Fruit fly (Drosophila melanogaster) whole organism: ENCODE measurements around the gene lectin-30A.

Source experiments
- Dll ChIP-seq: fragments of >200 bp; optimal IDR thresholded peaks from 2 replicates; lab custom pipeline; 2017
- pan ChIP-seq: fragments of >200 bp; optimal IDR thresholded peaks from 2 replicates; lab custom pipeline; 2017
- usp ChIP-seq: fragments of >200 bp; optimal IDR thresholded peaks from 2 replicates; lab custom pipeline; 2017; ENCODE audit warnings: missing biosample characterization, missing genetic modification characterization, mixed read lengths

DNA sequence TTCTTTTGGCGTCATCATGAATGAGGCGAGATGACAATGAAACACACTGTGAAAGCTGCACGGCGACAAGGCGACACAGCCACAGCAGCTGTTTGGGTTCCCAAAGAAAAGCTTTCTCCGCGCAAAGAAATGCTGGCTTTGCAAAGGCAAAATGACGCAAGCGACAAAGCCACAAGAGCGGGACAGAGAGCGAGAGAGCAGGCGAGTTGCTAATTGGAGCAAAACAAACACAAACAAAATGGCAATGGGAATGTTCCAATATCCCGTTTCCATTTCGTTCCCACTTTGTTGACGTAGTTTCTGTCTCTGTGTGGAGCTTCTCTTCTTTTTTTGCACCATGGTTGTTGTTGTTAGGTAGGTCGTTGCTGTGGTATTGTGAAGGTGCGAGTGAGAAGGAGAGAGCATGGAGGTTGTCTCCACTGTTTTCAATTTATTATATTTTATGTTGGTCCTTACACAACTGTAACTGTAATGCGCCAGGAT is 49.5 kb downstream of the lectin-30A start:
- TF ChIP-seq pan (lab: Kevin White, UChicago) = no peak
- no peak for TF ChIP-seq Dll (lab: Kevin White, UChicago)
- TF ChIP-seq usp = no peak
